Worm (Caenorhabditis elegans): Measurements from ENCODE around the gene nstp-1.
A peak's percentile ranks its signal among the peaks of the same experiment; 100 is the strongest.

Gene nstp-1

ce11 chrIV:8973249-8973958, 11.3 kb upstream of the nstp-1 start, which contains the start of gene C53B4.3 (continued):
- TF ChIP-seq rcor-1 (GFP tag; IDR thresholded peaks at IDR 0.05) (0 out of 2 replicates have a peak, but pooled peaks have one; percentile 13), ztf-6 (GFP tag; IDR thresholded peaks at IDR 0.05) (no peak), mel-28 (tag; optimal IDR thresholded peaks at IDR 0.05; ENCODE audit: borderline replicate concordance) (no peak), B0336.3 (GFP tag; IDR thresholded peaks at IDR 0.05) (no peak), ceh-40 (GFP tag; IDR thresholded peaks at IDR 0.05) (peak; percentile 46; the same call in 1 of the 2 replicates), ztf-28 (GFP tag; IDR thresholded peaks at IDR 0.05) (0 out of 2 replicates have a peak, but pooled peaks have one; percentile 37), pha-4 (tag; optimal IDR thresholded peaks at IDR 0.05) (no peak), ekl-4 (GFP tag; IDR thresholded peaks at IDR 0.05) (no peak), xnd-1 (tag; optimal IDR thresholded peaks at IDR 0.05) (peak; percentile 8), lin-35 (GFP tag; optimal IDR thresholded peaks at IDR 0.05) (peak in 1 of 3 experiments; percentile 47), nfyb-1 (GFP tag; IDR thresholded peaks at IDR 0.05) (no peak), F55B11.4 (tag; optimal IDR thresholded peaks at IDR 0.05; ENCODE audit: borderline replicate concordance, insufficient read depth) (no peak), F57A8.1 (GFP tag; optimal IDR thresholded peaks at IDR 0.05) (no peak), sea-2 (GFP tag; IDR thresholded peaks at IDR 0.05) (no peak), bed-1 (GFP tag; IDR thresholded peaks at IDR 0.05) (no peak), mcd-1 (GFP tag; IDR thresholded peaks at IDR 0.05) (peak; percentile 64), let-607 (tag; optimal IDR thresholded peaks at IDR 0.05) (peak in 1 of 2 experiments; percentile 55), B0019.2 (GFP tag; conservative IDR thresholded peaks at IDR 0.05) (no peak), him-1 (tag; optimal IDR thresholded peaks at IDR 0.05) (peak; percentile 37), lin-54 (GFP tag; optimal IDR thresholded peaks at IDR 0.05) (peak; percentile 43), nhr-27 (tag; optimal IDR thresholded peaks at IDR 0.05) (no peak), lin-26 (GFP tag; IDR thresholded peaks at IDR 0.05) (no peak), lin-40 (tag; optimal IDR thresholded peaks at IDR 0.05) (peak; percentile 72), K12H6.12 (tag; optimal IDR thresholded peaks at IDR 0.05) (peak; percentile 40), attf-5 (GFP tag; optimal IDR thresholded peaks at IDR 0.05) (no peak), ets-4 (GFP tag; optimal IDR thresholded peaks at IDR 0.05) (no peak), mes-4 (tag; optimal IDR thresholded peaks at IDR 0.05) (no peak), ceh-58 (GFP tag; IDR thresholded peaks at IDR 0.05) (no peak), somi-1 (GFP tag; optimal IDR thresholded peaks at IDR 0.05) (no peak), madf-10 (tag; optimal IDR thresholded peaks at IDR 0.05) (peak; percentile 19), nfya-2 (GFP tag; IDR thresholded peaks at IDR 0.05) (no peak), sptf-2 (GFP tag; optimal IDR thresholded peaks at IDR 0.05) (no peak), T07F8.4 (tag; optimal IDR thresholded peaks at IDR 0.05) (no peak), Y53G8AR.9 (GFP tag; conservative IDR thresholded peaks at IDR 0.05) (0 out of 2 replicates have a peak, but pooled peaks have one; percentile 44), cebp-2 (GFP tag; IDR thresholded peaks at IDR 0.05) (no peak), hlh-26 (GFP tag; conservative IDR thresholded peaks at IDR 0.05) (no peak), chd-7 (tag; optimal IDR thresholded peaks at IDR 0.05) (no peak), ztf-22 (GFP tag; optimal IDR thresholded peaks at IDR 0.05) (no peak), unc-62 (GFP tag; optimal IDR thresholded peaks at IDR 0.05) (no peak), pbrm-1 (GFP tag; IDR thresholded peaks at IDR 0.05) (no peak), nhr-179 (tag; optimal IDR thresholded peaks at IDR 0.05) (no peak), ama-1 (optimal IDR thresholded peaks at IDR 0.05) (no peak), ama-1 (GFP tag; optimal IDR thresholded peaks at IDR 0.05) (no peak), aptf-2 (GFP tag; conservative IDR thresholded peaks at IDR 0.05) (0 out of 2 replicates have a peak, but pooled peaks have one; percentile 39), athp-1 (tag; optimal IDR thresholded peaks at IDR 0.05) (no peak), repo-1 (tag; optimal IDR thresholded peaks at IDR 0.05) (no peak), bed-2 (GFP tag; IDR thresholded peaks at IDR 0.05) (peak; percentile 90), ceh-100 (GFP tag; IDR thresholded peaks at IDR 0.05) (no peak)

Measured in whole organism, young adult.